Worm (Caenorhabditis elegans) whole organism, late embryonic: Measurements from ENCODE around the gene ipla-3.

Source experiments
- C08G9.2 ChIP-seq: sonication (generic microtip); optimal IDR thresholded peaks from 2 replicates; lab custom pipeline; 2016; ENCODE audit warnings: mild to moderate bottlenecking, missing genetic modification characterization, moderate library complexity, missing compliant biosample characterization
- K02D7.2 ChIP-seq: sonication (generic microtip); optimal IDR thresholded peaks from 2 replicates; lab custom pipeline; 2017; ENCODE audit warnings: mild to moderate bottlenecking, missing genetic modification characterization, missing compliant biosample characterization
- K09A11.1 ChIP-seq: sonication (generic microtip); optimal IDR thresholded peaks from 2 replicates; lab custom pipeline; 2017; ENCODE audit warnings: antibody characterized with exemption, mild to moderate bottlenecking, missing genetic modification characterization, missing compliant biosample characterization; ENCODE audit not compliant: insufficient read depth
- Y22D7AL.16 ChIP-seq: sonication (generic microtip); optimal IDR thresholded peaks from 2 replicates; lab custom pipeline; 2016; ENCODE audit warnings: missing genetic modification characterization, missing compliant biosample characterization
- ama-1 ChIP-seq: fragments of 150-350 bp; optimal IDR thresholded peaks from 2 replicates; lab custom pipeline; 2014
- ceh-18 ChIP-seq: sonication (generic microtip); optimal IDR thresholded peaks from 2 replicates; lab custom pipeline; 2016; ENCODE audit warnings: missing genetic modification characterization, missing compliant biosample characterization
- ceh-19 ChIP-seq: fragments of 200-800 bp; sonication (Bioruptor generic); optimal IDR thresholded peaks from 2 replicates; lab custom pipeline; 2018; ENCODE audit warnings: mild to moderate bottlenecking, missing genetic modification characterization, missing compliant biosample characterization
- ceh-2 ChIP-seq: sonication (generic microtip); optimal IDR thresholded peaks from 2 replicates; lab custom pipeline; 2016; ENCODE audit warnings: missing genotype, missing genetic modification characterization, missing compliant biosample characterization
- ceh-30 ChIP-seq: fragments of 150-350 bp; optimal IDR thresholded peaks from 2 replicates; lab custom pipeline; 2014; ENCODE audit warnings: missing biosample characterization, missing genetic modification characterization
- ceh-31 ChIP-seq: sonication (generic microtip); optimal IDR thresholded peaks from 2 replicates; lab custom pipeline; 2016; ENCODE audit warnings: missing genetic modification characterization, missing compliant biosample characterization
- ceh-34 ChIP-seq: sonication (generic microtip); optimal IDR thresholded peaks from 2 replicates; lab custom pipeline; 2016; ENCODE audit warnings: mild to moderate bottlenecking, missing genetic modification characterization, missing compliant biosample characterization
- ceh-48 ChIP-seq: sonication (generic microtip); optimal IDR thresholded peaks from 2 replicates; lab custom pipeline; 2016; ENCODE audit warnings: missing genetic modification characterization, inconsistent platforms, missing compliant biosample characterization
- ceh-6 ChIP-seq: fragments of 200-800 bp; sonication (Bioruptor generic); optimal IDR thresholded peaks from 2 replicates; lab custom pipeline; 2018; ENCODE audit warnings: mild to moderate bottlenecking, missing genetic modification characterization, missing compliant biosample characterization
- ceh-9 ChIP-seq: sonication (generic microtip); optimal IDR thresholded peaks from 2 replicates; lab custom pipeline; 2016; ENCODE audit warnings: mild to moderate bottlenecking, missing genetic modification characterization, inconsistent platforms, missing compliant biosample characterization
- dmd-4 ChIP-seq: sonication (generic microtip); optimal IDR thresholded peaks from 2 replicates; lab custom pipeline; 2016; ENCODE audit warnings: borderline replicate concordance, missing genetic modification characterization, missing compliant biosample characterization
- dve-1 ChIP-seq: sonication (generic microtip); optimal IDR thresholded peaks from 2 replicates; lab custom pipeline; 2017; ENCODE audit warnings: antibody characterized with exemption, mild to moderate bottlenecking, missing genetic modification characterization, missing compliant biosample characterization
- elt-2 ChIP-seq: sonication (generic microtip); optimal IDR thresholded peaks from 2 replicates; lab custom pipeline; 2016; ENCODE audit warnings: missing genetic modification reagents, missing genetic modification characterization, missing compliant biosample characterization
- ets-4 ChIP-seq: sonication (generic microtip); optimal IDR thresholded peaks from 2 replicates; lab custom pipeline; 2016; ENCODE audit warnings: missing genetic modification characterization, missing compliant biosample characterization
- fkh-6 ChIP-seq: sonication (generic microtip); optimal IDR thresholded peaks from 2 replicates; lab custom pipeline; 2016; ENCODE audit warnings: missing genetic modification characterization, missing compliant biosample characterization
- gmeb-2 ChIP-seq: sonication (generic microtip); optimal IDR thresholded peaks from 2 replicates; lab custom pipeline; 2016; ENCODE audit warnings: missing genetic modification characterization, inconsistent platforms, missing compliant biosample characterization
- hlh-13 ChIP-seq: fragments of 200-800 bp; sonication (Bioruptor generic); optimal IDR thresholded peaks from 2 replicates; lab custom pipeline; 2018; ENCODE audit warnings: mild to moderate bottlenecking, missing genetic modification characterization, missing compliant biosample characterization
- hlh-15 ChIP-seq: sonication (generic microtip); optimal IDR thresholded peaks from 2 replicates; lab custom pipeline; 2016; ENCODE audit warnings: missing genetic modification characterization, missing compliant biosample characterization
- hlh-6 ChIP-seq: sonication (generic microtip); optimal IDR thresholded peaks from 2 replicates; lab custom pipeline; 2016; ENCODE audit warnings: missing genotype, missing genetic modification characterization, missing compliant biosample characterization
- madf-2 ChIP-seq: sonication (generic microtip); optimal IDR thresholded peaks from 2 replicates; lab custom pipeline; 2017; ENCODE audit warnings: missing genetic modification characterization, missing compliant biosample characterization
- nfya-1 ChIP-seq: sonication (generic microtip); optimal IDR thresholded peaks from 2 replicates; lab custom pipeline; 2017; ENCODE audit warnings: missing genetic modification characterization, mild to moderate bottlenecking, missing compliant biosample characterization, antibody characterized with exemption, moderate library complexity
- nhr-11 ChIP-seq: fragments of 150-350 bp; optimal IDR thresholded peaks from 2 replicates; lab custom pipeline; 2014; ENCODE audit warnings: missing biosample characterization, missing genetic modification characterization
- nhr-232 ChIP-seq: sonication (generic microtip); optimal IDR thresholded peaks from 2 replicates; lab custom pipeline; 2016; ENCODE audit warnings: missing genetic modification characterization, missing compliant biosample characterization
- npax-4 ChIP-seq: sonication (generic microtip); optimal IDR thresholded peaks from 2 replicates; lab custom pipeline; 2016; ENCODE audit warnings: missing genetic modification characterization, missing compliant biosample characterization
- odd-2 ChIP-seq: sonication (generic microtip); optimal IDR thresholded peaks from 2 replicates; lab custom pipeline; 2017; ENCODE audit warnings: antibody characterized with exemption, mild to moderate bottlenecking, missing genetic modification characterization, missing compliant biosample characterization
- pax-1 ChIP-seq: fragments of 150-350 bp; optimal IDR thresholded peaks from 2 replicates; lab custom pipeline; 2014; ENCODE audit warnings: missing biosample characterization, missing genetic modification characterization
- pha-2 ChIP-seq: sonication (generic microtip); optimal IDR thresholded peaks from 2 replicates; lab custom pipeline; 2017; ENCODE audit warnings: mild to moderate bottlenecking, missing genetic modification characterization, missing compliant biosample characterization
- pha-4 ChIP-seq: fragments of 150-350 bp; optimal IDR thresholded peaks from 2 replicates; lab custom pipeline; 2018; ENCODE audit warnings: missing biosample characterization, missing genetic modification reagents, missing genetic modification characterization
- ref-2 ChIP-seq: sonication (generic microtip); optimal IDR thresholded peaks from 2 replicates; lab custom pipeline; 2016; ENCODE audit warnings: missing genetic modification characterization, missing compliant biosample characterization
- sdc-2 ChIP-seq: sonication (generic microtip); optimal IDR thresholded peaks from 2 replicates; lab custom pipeline; 2016; ENCODE audit warnings: missing genotype, missing genetic modification characterization, missing compliant biosample characterization
- sox-4 ChIP-seq: sonication (generic microtip); optimal IDR thresholded peaks from 2 replicates; lab custom pipeline; 2017; ENCODE audit warnings: mild to moderate bottlenecking, missing genetic modification characterization, inconsistent platforms, missing compliant biosample characterization
- syd-9 ChIP-seq: sonication (generic microtip); optimal IDR thresholded peaks from 2 replicates; lab custom pipeline; 2016; ENCODE audit warnings: mild to moderate bottlenecking, missing genetic modification characterization, moderate library complexity, missing compliant biosample characterization
- tbx-2 ChIP-seq: sonication (generic microtip); optimal IDR thresholded peaks from 2 replicates; lab custom pipeline; 2016; ENCODE audit warnings: missing genetic modification characterization, missing compliant biosample characterization
- tbx-7 ChIP-seq: sonication (generic microtip); optimal IDR thresholded peaks from 2 replicates; lab custom pipeline; 2016; ENCODE audit warnings: missing genotype, missing genetic modification characterization, missing compliant biosample characterization
- unc-55 ChIP-seq: sonication (generic microtip); optimal IDR thresholded peaks from 2 replicates; lab custom pipeline; 2017; ENCODE audit warnings: missing biosample characterization, missing genetic modification reagents, missing genetic modification characterization

ipla-3 gene

DNA sequence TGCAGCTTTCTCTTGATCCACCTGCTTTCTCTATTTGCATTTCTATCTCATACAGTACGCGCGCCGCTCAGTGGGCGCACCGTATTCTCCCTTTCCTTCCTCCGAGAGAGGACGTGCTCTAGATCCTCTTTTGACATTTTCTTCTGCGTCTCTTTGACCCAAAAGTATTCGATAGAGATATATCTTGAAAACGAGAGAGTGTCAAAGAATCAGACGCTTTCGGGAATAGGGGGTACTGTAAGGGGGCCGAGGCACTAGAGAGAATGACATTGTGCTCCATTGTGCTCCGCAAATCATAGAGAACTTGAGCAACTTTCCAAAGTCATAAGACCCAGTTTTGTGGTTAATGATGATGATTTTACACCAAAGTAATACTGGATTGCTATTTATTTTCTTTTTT is 20.0 kb upstream of the ipla-3 start:
- TF ChIP-seq ceh-31 (tag; lab: Kevin White, UChicago) (no peak), ceh-2 (tag; lab: Kevin White, UChicago) (peak; percentile 21), nfya-1 (tag; lab: Kevin White, UChicago) (peak; percentile 67), ceh-34 (tag; lab: Kevin White, UChicago) (peak; percentile 29), fkh-6 (tag; lab: Kevin White, UChicago) (no peak), pha-4 (tag; lab: Kevin White, UChicago) (peak; percentile 89), ceh-18 (peak; percentile 21), unc-55 (GFP tag; lab: Kevin White, UChicago) (no peak), pax-1 (tag; lab: Kevin White, UChicago) (peak; percentile 72), dve-1 (peak; percentile 24), pha-2 (tag; lab: Kevin White, UChicago) (peak; percentile 68), npax-4 (tag; lab: Kevin White, UChicago) (no peak)

DNA sequence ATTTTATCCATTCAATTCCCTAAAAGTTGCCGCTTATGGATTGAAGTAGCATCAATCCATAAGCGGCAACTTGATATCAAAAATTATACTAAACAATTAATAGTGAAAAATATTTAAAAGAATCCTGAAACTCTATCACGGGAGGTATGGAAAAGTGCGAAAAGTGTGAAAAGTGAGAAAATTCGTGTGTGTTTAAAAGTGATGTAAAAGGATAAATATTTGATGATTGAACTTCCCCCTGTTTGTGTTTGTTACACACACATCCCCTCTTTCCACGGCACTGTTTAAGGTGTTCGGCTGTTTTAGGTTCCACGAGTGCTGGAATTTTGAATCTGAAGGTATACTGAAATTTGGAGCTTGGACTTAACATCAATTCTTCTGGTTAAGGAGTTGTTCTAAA is 18.9 kb upstream of the ipla-3 start:
- TF ChIP-seq tbx-2 (tag; lab: Kevin White, UChicago), result no peak
- TF ChIP-seq madf-2 (tag; lab: Kevin White, UChicago), result no peak
- no peak for TF ChIP-seq ceh-18
- TF ChIP-seq gmeb-2 (tag; lab: Kevin White, UChicago), result no peak
- no peak for TF ChIP-seq unc-55 (GFP tag; lab: Kevin White, UChicago)
- TF ChIP-seq tbx-7 (tag; lab: Kevin White, UChicago), result no peak
- no peak for TF ChIP-seq hlh-13 (GFP tag; lab: Kevin White, UChicago)
- TF ChIP-seq syd-9 (tag; lab: Kevin White, UChicago), result no peak
- TF ChIP-seq odd-2, result no peak
- TF ChIP-seq K02D7.2, result no peak
- TF ChIP-seq ets-4 (tag; lab: Kevin White, UChicago), result no peak
- no peak for TF ChIP-seq sox-4 (tag; lab: Kevin White, UChicago)
- TF ChIP-seq ceh-6, result no peak
- TF ChIP-seq elt-2 (tag; lab: Kevin White, UChicago), result no peak
- TF ChIP-seq nhr-11 (tag; lab: Kevin White, UChicago), result no peak
- TF ChIP-seq ceh-19 (GFP tag; lab: Kevin White, UChicago), result no peak
- no peak for TF ChIP-seq ceh-34 (tag; lab: Kevin White, UChicago)

- TF ChIP-seq ama-1 (lab: Kevin White, UChicago), result no peak
- TF ChIP-seq ceh-9 (tag; lab: Kevin White, UChicago), result no peak
- TF ChIP-seq ceh-34 (tag; lab: Kevin White, UChicago), result peak; percentile 84
- TF ChIP-seq nhr-11 (tag; lab: Kevin White, UChicago), result no peak
- no peak for TF ChIP-seq ceh-6
Measured at ce11 chrV:20746805-20747204, 17.7 kb upstream of the ipla-3 start.

DNA sequence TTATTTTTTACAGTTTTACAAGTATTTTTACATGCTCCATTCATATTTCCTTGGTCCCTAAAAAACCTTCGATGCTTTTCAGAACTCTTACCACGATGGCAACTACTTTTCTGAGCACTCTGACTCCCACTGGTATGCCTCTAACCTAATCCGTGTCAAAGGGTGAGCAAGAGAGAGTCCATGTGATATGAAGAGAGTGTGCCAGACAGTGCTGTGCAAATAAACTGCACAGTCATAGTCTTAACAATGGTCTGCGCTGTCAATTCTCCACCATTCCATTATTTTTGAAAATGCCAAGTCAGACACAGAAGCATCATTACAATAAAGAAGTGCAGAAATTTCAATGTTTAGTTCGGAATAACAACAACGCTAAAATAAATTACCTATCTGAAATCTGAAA is 16.2 kb upstream of the ipla-3 start:
- TF ChIP-seq Y22D7AL.16, result no peak
- no peak for TF ChIP-seq ceh-48
- no peak for TF ChIP-seq nhr-11 (tag; lab: Kevin White, UChicago)
- no peak for TF ChIP-seq ref-2 (tag; lab: Kevin White, UChicago)
- no peak for TF ChIP-seq ceh-30 (tag; lab: Kevin White, UChicago)
- no peak for TF ChIP-seq ceh-18
- no peak for TF ChIP-seq hlh-15
- no peak for TF ChIP-seq nhr-232 (tag; lab: Kevin White, UChicago)
- TF ChIP-seq hlh-6 (tag; lab: Kevin White, UChicago), result no peak
- TF ChIP-seq gmeb-2 (tag; lab: Kevin White, UChicago), result no peak
- TF ChIP-seq sdc-2 (tag; lab: Kevin White, UChicago), result no peak
- no peak for TF ChIP-seq ets-4 (tag; lab: Kevin White, UChicago)
- no peak for TF ChIP-seq dmd-4 (tag; lab: Kevin White, UChicago)
- no peak for TF ChIP-seq C08G9.2
- TF ChIP-seq fkh-6 (tag; lab: Kevin White, UChicago), result no peak
- TF ChIP-seq K09A11.1 (tag; lab: Kevin White, UChicago), result no peak
